Worm (Caenorhabditis elegans): ENCODE data around the gene rfc-4.

- TF ChIP-seq lin-11 (tag; optimal IDR thresholded peaks at IDR 0.05) = no peak
- no peak for TF ChIP-seq ztf-11 (tag; optimal IDR thresholded peaks at IDR 0.05)
- peak; percentile 82 for TF ChIP-seq fos-1 (tag; optimal IDR thresholded peaks at IDR 0.05)
- TF ChIP-seq egl-27 (tag; optimal IDR thresholded peaks at IDR 0.05) = no peak
- no peak for TF ChIP-seq aly-2 (tag; optimal IDR thresholded peaks at IDR 0.05)
- TF ChIP-seq snpc-4 (tag; optimal IDR thresholded peaks at IDR 0.05) = no peak
- TF ChIP-seq ztf-4 (tag; optimal IDR thresholded peaks at IDR 0.05) = no peak
These were observed 10.0 kb upstream of the rfc-4 start, which contains the start of the genes rpn-6.1 and F57B9.1 for ce11 chrIII:6961937-6962504.

Measured in whole organism, L2 larva.